Fruit fly (Drosophila melanogaster): ENCODE measurements around the gene CG42507.
A peak's percentile ranks its signal among the peaks of the same experiment; 100 is the strongest.

Gene CG42507

DNA sequence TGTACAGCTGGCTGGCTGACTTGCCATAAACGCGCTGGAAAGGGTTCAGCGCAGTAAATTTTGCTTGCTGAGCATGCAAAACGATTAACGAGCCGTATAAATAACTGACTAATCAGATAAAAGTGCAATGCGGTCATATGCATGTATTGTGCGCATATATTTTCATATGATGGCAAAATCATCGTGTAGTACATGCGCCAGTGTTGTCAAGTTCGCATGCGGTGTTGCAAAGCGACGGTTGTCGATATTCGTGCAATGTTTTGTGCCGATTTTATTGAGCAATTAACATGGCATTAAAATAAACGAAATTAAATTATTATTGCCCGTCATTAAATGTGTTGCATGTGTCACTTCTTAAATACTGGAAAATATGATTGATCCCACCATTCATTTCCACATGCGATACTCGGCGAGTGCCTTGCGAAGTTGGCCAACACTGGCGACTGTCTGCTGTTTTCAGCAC lies 32.4 kb upstream of the CG42507 start (continued):
- TF ChIP-seq CG7928 (GFP tag; optimal IDR thresholded peaks at IDR 0.05) = peak; percentile 30
- peak; percentile 70 for TF ChIP-seq CG12236 (GFP tag; optimal IDR thresholded peaks at IDR 0.05)
- TF ChIP-seq tup (GFP tag; optimal IDR thresholded peaks at IDR 0.05) = peak; percentile 72
- TF ChIP-seq amos (GFP tag; IDR thresholded peaks at IDR 0.05; ENCODE audit: partially characterized antibody) = peak; percentile 78
- peak; percentile 64 for TF ChIP-seq HLH3B (GFP tag; IDR thresholded peaks at IDR 0.05)
- TF ChIP-seq CG34376 (GFP tag; optimal IDR thresholded peaks at IDR 0.05) = peak; percentile 38
- TF ChIP-seq odd (GFP tag; optimal IDR thresholded peaks at IDR 0.05) = no peak
- TF ChIP-seq CG13424 (tag; optimal IDR thresholded peaks at IDR 0.05) = peak; percentile 56
- TF ChIP-seq lbe (GFP tag; optimal IDR thresholded peaks at IDR 0.05) = peak; percentile 91
- TF ChIP-seq en (GFP tag; optimal IDR thresholded peaks at IDR 0.05) = peak; percentile 77
- TF ChIP-seq CG34422 (GFP tag; IDR thresholded peaks at IDR 0.05) = peak; percentile 69; the same call in 2 of the 3 replicates
- TF ChIP-seq prd (optimal IDR thresholded peaks at IDR 0.05) = no peak
- TF ChIP-seq prd (GFP tag; IDR thresholded peaks at IDR 0.05) = peak; percentile 86
- TF ChIP-seq CG6854 (GFP tag; optimal IDR thresholded peaks at IDR 0.05) = no peak
- no peak for TF ChIP-seq jing (GFP tag; optimal IDR thresholded peaks at IDR 0.05)
- peak; percentile 43 for TF ChIP-seq CG8359 (GFP tag; optimal IDR thresholded peaks at IDR 0.05; ENCODE audit: borderline replicate concordance)
- TF ChIP-seq CG7357 (GFP tag; IDR thresholded peaks at IDR 0.05) = peak; percentile 68
- peak; percentile 78 for TF ChIP-seq CG4282 (GFP tag; optimal IDR thresholded peaks at IDR 0.05)
- TF ChIP-seq Oli (tag; optimal IDR thresholded peaks at IDR 0.05) = peak; percentile 60
- peak; percentile 64 for TF ChIP-seq corto (GFP tag; optimal IDR thresholded peaks at IDR 0.05)
- peak; percentile 75 for TF ChIP-seq phol (tag; optimal IDR thresholded peaks at IDR 0.05)
- TF ChIP-seq unc-4 (GFP tag; IDR thresholded peaks at IDR 0.05; ENCODE audit: partially characterized antibody) = peak; percentile 76
- no peak for TF ChIP-seq yki (optimal IDR thresholded peaks at IDR 0.05)
- peak; percentile 86 for TF ChIP-seq ci (GFP tag; IDR thresholded peaks at IDR 0.05)
- TF ChIP-seq Dip3 (GFP tag; optimal IDR thresholded peaks at IDR 0.05) = peak; percentile 87
- peak; percentile 83 for TF ChIP-seq HmgZ (tag; optimal IDR thresholded peaks at IDR 0.05)
- TF ChIP-seq emc (GFP tag; optimal IDR thresholded peaks at IDR 0.05) = peak; percentile 52
- TF ChIP-seq pfk (GFP tag; optimal IDR thresholded peaks at IDR 0.05) = no peak
- TF ChIP-seq CG6272 (GFP tag; IDR thresholded peaks at IDR 0.05) = peak; percentile 77; the same call in 1 of the 2 replicates
- TF ChIP-seq CG13775 (GFP tag; optimal IDR thresholded peaks at IDR 0.05) = peak; percentile 82
- peak; percentile 91 for TF ChIP-seq CG7786 (GFP tag; optimal IDR thresholded peaks at IDR 0.05)
- TF ChIP-seq CG8089 (GFP tag; optimal IDR thresholded peaks at IDR 0.05) = peak; percentile 64
- no peak for TF ChIP-seq scrt (GFP tag; optimal IDR thresholded peaks at IDR 0.05)
- TF ChIP-seq Ravus (GFP tag; IDR thresholded peaks at IDR 0.05) = no peak
- peak; percentile 78 for TF ChIP-seq YL-1 (GFP tag; optimal IDR thresholded peaks at IDR 0.05)
- TF ChIP-seq Max (GFP tag; optimal IDR thresholded peaks at IDR 0.05) = peak; percentile 79
- peak; percentile 75 for TF ChIP-seq kay (GFP tag; optimal IDR thresholded peaks at IDR 0.05)
- TF ChIP-seq twi (tag; optimal IDR thresholded peaks at IDR 0.05) = peak; percentile 43
- no peak; the same call in 1 of the 2 replicates for TF ChIP-seq E2f2 (GFP tag; IDR thresholded peaks at IDR 0.05)
- TF ChIP-seq NfI (GFP tag; optimal IDR thresholded peaks at IDR 0.05) = peak; percentile 83
- peak; percentile 49 for TF ChIP-seq D19B (GFP tag; optimal IDR thresholded peaks at IDR 0.05)
- TF ChIP-seq sim (GFP tag; IDR thresholded peaks at IDR 0.05) = no peak
- TF ChIP-seq CG11695 (GFP tag; IDR thresholded peaks at IDR 0.05) = peak; percentile 59; the same call in 1 of the 3 replicates
- peak; percentile 64; the same call in 1 of the 3 replicates for TF ChIP-seq otp (GFP tag; IDR thresholded peaks at IDR 0.05)
- peak; percentile 47 for TF ChIP-seq fd96Cb (tag; optimal IDR thresholded peaks at IDR 0.05)
- no peak for TF ChIP-seq CG8478 (optimal IDR thresholded peaks at IDR 0.05)
- peak; percentile 42 for TF ChIP-seq wek (GFP tag; optimal IDR thresholded peaks at IDR 0.05)
- peak; percentile 54 for TF ChIP-seq Dref (GFP tag; IDR thresholded peaks at IDR 0.05)
- no peak for TF ChIP-seq Dip2 (GFP tag; IDR thresholded peaks at IDR 0.05)
- TF ChIP-seq CG9876 (GFP tag; optimal IDR thresholded peaks at IDR 0.05) = peak; percentile 65
- TF ChIP-seq maf-S (GFP tag; optimal IDR thresholded peaks at IDR 0.05) = peak; percentile 85
- TF ChIP-seq chn (GFP tag; optimal IDR thresholded peaks at IDR 0.05) = peak; percentile 85
